Worm (Caenorhabditis elegans) whole organism, L2 larva: ENCODE results near the gene frpr-14.

ENCODE experiments used
- lin-13 ChIP-seq: fragments of 150-350 bp; optimal IDR thresholded peaks from 2 replicates; lab custom pipeline; 2014; ENCODE audit warnings: missing biosample characterization, missing genetic modification reagents, missing genetic modification characterization
- nhr-11 ChIP-seq: fragments of 150-350 bp; optimal IDR thresholded peaks from 2 replicates; lab custom pipeline; 2014; ENCODE audit warnings: missing biosample characterization, missing genetic modification characterization
- nhr-129 ChIP-seq: fragments of 150-350 bp; optimal IDR thresholded peaks from 2 replicates; lab custom pipeline; 2014; ENCODE audit warnings: missing biosample characterization, missing genetic modification characterization
- nhr-25 ChIP-seq: fragments of 150-350 bp; sonication (generic microtip); optimal IDR thresholded peaks from 3 replicates; lab custom pipeline; 2014; ENCODE audit warnings: missing biosample characterization, missing genetic modification characterization
- peb-1 ChIP-seq: fragments of 150-350 bp; optimal IDR thresholded peaks from 2 replicates; lab custom pipeline; 2014; ENCODE audit warnings: missing biosample characterization, missing genetic modification characterization
- snpc-4 ChIP-seq: fragments of 150-350 bp; optimal IDR thresholded peaks from 2 replicates; lab custom pipeline; 2014; ENCODE audit warnings: missing biosample characterization, missing genetic modification characterization
- unc-55 ChIP-seq: fragments of 150-350 bp; sonication (generic microtip); optimal IDR thresholded peaks from 3 replicates; lab custom pipeline; 2014; ENCODE audit warnings: missing biosample characterization, missing genetic modification reagents, missing genetic modification characterization
- ztf-11 ChIP-seq: sonication (generic microtip); optimal IDR thresholded peaks from 2 replicates; lab custom pipeline; 2017; ENCODE audit warnings: missing biosample characterization, missing genetic modification characterization
- ztf-4 ChIP-seq: fragments of 150-350 bp; optimal IDR thresholded peaks from 2 replicates; lab custom pipeline; 2014; ENCODE audit warnings: missing biosample characterization, missing genetic modification characterization

DNA sequence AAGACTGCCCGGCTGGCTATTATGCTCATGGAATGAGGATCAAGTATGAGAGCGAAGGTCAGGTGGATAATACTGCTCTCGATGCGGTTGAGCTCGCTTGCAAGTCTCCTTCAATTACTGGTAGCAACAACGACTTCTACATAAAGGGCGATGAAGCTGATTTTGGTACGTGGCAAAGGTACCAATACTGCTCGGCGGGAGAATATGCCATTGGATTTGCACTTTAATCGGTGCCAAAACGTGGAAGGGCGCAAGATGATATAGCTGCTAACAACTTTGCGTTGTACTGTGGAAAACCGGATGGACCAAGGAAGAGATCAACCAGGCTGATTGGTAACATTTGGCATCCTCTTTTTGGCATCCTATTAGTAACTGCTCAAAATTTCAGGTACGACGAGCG lies 17.1 kb downstream of the frpr-14 start:
- no peak for TF ChIP-seq peb-1 (tag; lab: Kevin White, UChicago)
- no peak for TF ChIP-seq nhr-25 (tag; lab: Kevin White, UChicago)
- TF ChIP-seq nhr-11 (tag; lab: Kevin White, UChicago), result no peak
- TF ChIP-seq ztf-4 (tag; lab: Kevin White, UChicago), result no peak
- no peak for TF ChIP-seq nhr-129
- no peak for TF ChIP-seq snpc-4 (tag; lab: Kevin White, UChicago)
- no peak for TF ChIP-seq ztf-11 (tag; lab: Kevin White, UChicago)
- no peak for TF ChIP-seq unc-55 (GFP tag; lab: Kevin White, UChicago)
- TF ChIP-seq lin-13 (GFP tag; lab: Kevin White, UChicago), result no peak
